Worm (Caenorhabditis elegans): ENCODE measurements around the gene C46F11.4.

DNA sequence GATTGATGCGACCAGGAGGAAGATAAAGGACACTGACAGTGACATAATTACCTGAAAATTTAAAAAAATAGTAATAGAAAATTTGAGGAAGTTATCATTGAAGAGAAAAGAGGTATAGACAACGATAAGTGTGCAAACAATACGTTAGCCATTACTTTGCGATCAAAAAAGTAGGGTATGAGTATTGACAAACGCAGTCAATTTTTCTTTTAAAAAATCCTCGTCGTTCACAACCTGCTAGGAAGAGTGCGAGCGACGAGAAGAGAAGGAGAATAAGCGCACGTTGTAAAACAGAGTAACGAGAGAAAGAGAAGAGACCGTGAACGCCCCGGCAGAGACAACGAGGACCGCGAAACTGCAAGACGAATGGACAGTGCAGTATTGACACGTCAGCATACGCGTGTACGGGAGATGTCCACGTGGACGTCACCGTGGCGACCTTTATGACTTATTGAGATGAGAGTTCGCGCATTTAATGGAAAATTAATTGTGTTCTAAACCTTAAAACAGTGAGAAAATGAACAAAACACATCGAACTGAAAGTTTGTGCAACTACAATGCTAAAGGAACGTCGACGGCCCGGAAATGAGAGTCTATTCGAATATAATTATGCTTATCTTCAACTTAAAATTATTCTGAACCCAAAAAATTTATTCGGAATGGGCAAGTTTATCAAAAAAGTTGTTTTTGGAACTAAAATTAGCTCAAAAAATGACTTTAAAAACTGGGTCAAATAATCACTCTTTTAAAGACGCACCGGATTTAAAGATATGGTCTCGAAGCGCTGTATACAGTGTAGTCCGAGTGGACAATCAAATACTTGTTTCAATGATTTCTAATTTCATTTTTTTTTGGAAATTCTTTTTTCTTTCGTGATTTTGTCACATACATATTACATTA is 37.6 kb upstream of the C46F11.4 start, which contains the start of the genes pdi-1 and C14B1.2:
- no peak for TF ChIP-seq nhr-77 (tag; optimal IDR thresholded peaks at IDR 0.05)
- TF ChIP-seq elt-3 (tag; optimal IDR thresholded peaks at IDR 0.05) = no peak
- TF ChIP-seq unc-62 (GFP tag; optimal IDR thresholded peaks at IDR 0.05) = no peak
- TF ChIP-seq nhr-6 (tag; optimal IDR thresholded peaks at IDR 0.05) = no peak
- TF ChIP-seq nhr-237 (tag; optimal IDR thresholded peaks at IDR 0.05) = no peak
- TF ChIP-seq lin-39 (tag; optimal IDR thresholded peaks at IDR 0.05) = no peak
